Worm (Caenorhabditis elegans): Measurements from ENCODE around the gene K11H12.9.

The K11H12.9 gene

ce11 chrIV:633565-633964, 15.9 kb upstream of the K11H12.9 start:
- no peak for TF ChIP-seq unc-62 (GFP tag; optimal IDR thresholded peaks at IDR 0.05)

- no peak for TF ChIP-seq unc-62 (GFP tag; optimal IDR thresholded peaks at IDR 0.05)
These were observed 10.3 kb upstream of the K11H12.9 start for ce11 chrIV:639167-639566.

- no peak for TF ChIP-seq unc-62 (GFP tag; optimal IDR thresholded peaks at IDR 0.05)
These were observed 6.0 kb upstream of the K11H12.9 start for ce11 chrIV:643481-643880.

- TF ChIP-seq unc-62 (GFP tag; optimal IDR thresholded peaks at IDR 0.05), result no peak
These were observed 1.1 kb upstream of the K11H12.9 start for ce11 chrIV:648362-648761.

- TF ChIP-seq unc-62 (GFP tag; optimal IDR thresholded peaks at IDR 0.05), result no peak
These were observed 3.8 kb downstream of the K11H12.9 start, which contains the start of gene K11H12.1 for ce11 chrIV:653138-653848. TSS of gene K11H12.1 (minus strand) at chrIV:653421.

- TF ChIP-seq unc-62 (GFP tag; optimal IDR thresholded peaks at IDR 0.05), result peak; percentile 54
These were observed 5.3 kb downstream of the K11H12.9 start, which contains the start of the genes rpl-15 and K11H12.8 for ce11 chrIV:654526-655440. TSS of gene rpl-15 (minus strand) at chrIV:654576. TSS of gene K11H12.8 (plus strand) at chrIV:655390.

- no peak for TF ChIP-seq unc-62 (GFP tag; optimal IDR thresholded peaks at IDR 0.05)
These were observed 7.6 kb downstream of the K11H12.9 start for ce11 chrIV:657046-657445.

ce11 chrIV:657932-658331, 8.5 kb downstream of the K11H12.9 start:
- TF ChIP-seq unc-62 (GFP tag; optimal IDR thresholded peaks at IDR 0.05), result no peak

- no peak for TF ChIP-seq unc-62 (GFP tag; optimal IDR thresholded peaks at IDR 0.05)
These were observed 9.2 kb downstream of the K11H12.9 start for ce11 chrIV:658497-659177.

- no peak for TF ChIP-seq unc-62 (GFP tag; optimal IDR thresholded peaks at IDR 0.05)
These were observed 10.1 kb downstream of the K11H12.9 start for ce11 chrIV:659585-659984.

ce11 chrIV:661623-662022, 12.2 kb downstream of the K11H12.9 start:
- TF ChIP-seq unc-62 (GFP tag; optimal IDR thresholded peaks at IDR 0.05), result no peak

- TF ChIP-seq unc-62 (GFP tag; optimal IDR thresholded peaks at IDR 0.05), result no peak
These were observed 14.7 kb downstream of the K11H12.9 start for ce11 chrIV:664122-664521.

- TF ChIP-seq unc-62 (GFP tag; optimal IDR thresholded peaks at IDR 0.05), result no peak
These were observed 15.8 kb downstream of the K11H12.9 start, which contains the start of gene K11H12.7 for ce11 chrIV:665225-665624. TSS of gene K11H12.7 (plus strand) at chrIV:665525.

- TF ChIP-seq unc-62 (GFP tag; optimal IDR thresholded peaks at IDR 0.05), result no peak
These were observed 17.5 kb downstream of the K11H12.9 start, which contains the start of gene K11H12.6 for ce11 chrIV:666991-667390. TSS of gene K11H12.6 (plus strand) at chrIV:667291.

- no peak for TF ChIP-seq unc-62 (GFP tag; optimal IDR thresholded peaks at IDR 0.05)
These were observed 21.0 kb downstream of the K11H12.9 start, which contains the start of gene K11H12.11 for ce11 chrIV:670455-670854. TSS of gene K11H12.11 (minus strand) at chrIV:670555.

ce11 chrIV:673313-673712, 23.8 kb downstream of the K11H12.9 start, which contains the start of gene K11H12.3:
TSS of gene K11H12.3 (minus strand) at chrIV:673480.
- no peak for TF ChIP-seq unc-62 (GFP tag; optimal IDR thresholded peaks at IDR 0.05)

Data from whole organism, dauer.